Fruit fly (Drosophila melanogaster): ENCODE data around the gene Syx7.

The Syx7 gene

DNA sequence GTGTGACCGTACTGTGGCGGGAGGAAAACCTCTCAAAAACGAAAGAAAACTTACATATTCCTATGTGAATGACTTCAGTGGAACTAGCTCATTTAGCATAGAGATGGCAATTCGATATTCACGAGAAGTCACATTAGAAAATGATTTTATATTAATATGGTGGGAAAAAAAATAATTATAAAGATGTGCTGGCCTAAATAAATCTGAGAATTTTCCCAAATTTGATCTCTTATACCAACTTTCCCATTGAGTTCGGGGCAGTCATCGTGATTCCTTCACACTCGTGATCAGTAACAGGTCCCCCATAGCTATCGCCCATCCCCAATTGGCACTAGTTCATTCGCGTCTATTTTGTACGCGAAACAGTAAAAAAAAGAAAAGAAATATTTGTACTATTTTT, 12.5 kb upstream of the Syx7 start, which contains the start of the genes barc and Aef1 (continued):
- TF ChIP-seq Ravus (GFP tag; IDR thresholded peaks at IDR 0.05) (peak; percentile 54), ranshi (GFP tag; IDR thresholded peaks at IDR 0.05) (peak; percentile 90; the same call in 1 of the 2 replicates), CG34376 (GFP tag; optimal IDR thresholded peaks at IDR 0.05) (peak; percentile 64), slp2 (GFP tag; optimal IDR thresholded peaks at IDR 0.05) (peak; percentile 84), grau (tag; optimal IDR thresholded peaks at IDR 0.05) (peak; percentile 84), CG4707 (GFP tag; optimal IDR thresholded peaks at IDR 0.05) (no peak), br (optimal IDR thresholded peaks at IDR 0.05) (no peak), tgo (GFP tag; IDR thresholded peaks at IDR 0.05) (peak; percentile 84), NK7.1 (GFP tag; optimal IDR thresholded peaks at IDR 0.05) (no peak), CG18619 (GFP tag; optimal IDR thresholded peaks at IDR 0.05) (peak; percentile 78), sob (GFP tag; IDR thresholded peaks at IDR 0.05) (peak; percentile 89), NfI (GFP tag; optimal IDR thresholded peaks at IDR 0.05) (peak; percentile 85), CG5180 (GFP tag; optimal IDR thresholded peaks at IDR 0.05) (peak; percentile 26), CG13775 (GFP tag; optimal IDR thresholded peaks at IDR 0.05) (peak; percentile 90), vfl (GFP tag; optimal IDR thresholded peaks at IDR 0.05) (peak; percentile 83), gro (GFP tag; optimal IDR thresholded peaks at IDR 0.05) (peak; percentile 59), ap (GFP tag; IDR thresholded peaks at IDR 0.05) (peak; percentile 72), Spps (tag; optimal IDR thresholded peaks at IDR 0.05) (peak; percentile 61), chn (GFP tag; optimal IDR thresholded peaks at IDR 0.05) (peak; percentile 91), CG14710 (tag; optimal IDR thresholded peaks at IDR 0.05) (peak; percentile 90), p53 (GFP tag; optimal IDR thresholded peaks at IDR 0.05) (peak; percentile 78), CHES-1-like (GFP tag; optimal IDR thresholded peaks at IDR 0.05) (peak; percentile 80), zen2 (GFP tag; IDR thresholded peaks at IDR 0.05; ENCODE audit: partially characterized antibody) (no peak; the same call in 2 of the 3 replicates), CG33213 (GFP tag; optimal IDR thresholded peaks at IDR 0.05) (peak; percentile 87), CG13296 (GFP tag; optimal IDR thresholded peaks at IDR 0.05) (peak; percentile 67), jumu (GFP tag; optimal IDR thresholded peaks at IDR 0.05) (peak; percentile 71), Ssrp (tag; optimal IDR thresholded peaks at IDR 0.05) (peak; percentile 89), CG2129 (GFP tag; IDR thresholded peaks at IDR 0.05; ENCODE audit: partially characterized antibody) (peak; percentile 82), Hr39 (optimal IDR thresholded peaks at IDR 0.05) (no peak), Hr51 (GFP tag; optimal IDR thresholded peaks at IDR 0.05) (peak; percentile 79 to 88), Hmx (GFP tag; optimal IDR thresholded peaks at IDR 0.05) (peak; percentile 72), jigr1 (GFP tag; IDR thresholded peaks at IDR 0.05) (peak; percentile 69; the same call in 2 of the 3 replicates), nerfin-2 (GFP tag; IDR thresholded peaks at IDR 0.05; ENCODE audit: partially characterized antibody) (peak; percentile 67), sc (optimal IDR thresholded peaks at IDR 0.05) (no peak), sc (GFP tag; optimal IDR thresholded peaks at IDR 0.05) (no peak), esg (GFP tag; conservative IDR thresholded peaks at IDR 0.05) (peak; percentile 88), cad (GFP tag; optimal IDR thresholded peaks at IDR 0.05) (no peak), Dll (GFP tag; IDR thresholded peaks at IDR 0.05; ENCODE audit: partially characterized antibody) (peak; percentile 92), disco-r (GFP tag; optimal IDR thresholded peaks at IDR 0.05) (peak; percentile 51), CG30431 (GFP tag; optimal IDR thresholded peaks at IDR 0.05) (peak; percentile 77), Dip2 (GFP tag; IDR thresholded peaks at IDR 0.05) (0 out of 2 replicates have a peak, but pooled peaks have one; percentile 17), CG2712 (tag; optimal IDR thresholded peaks at IDR 0.05) (peak; percentile 92), otp (GFP tag; IDR thresholded peaks at IDR 0.05) (peak; percentile 50; the same call in 1 of the 3 replicates), Dad (GFP tag; optimal IDR thresholded peaks at IDR 0.05) (peak; percentile 82), CG11504 (tag; optimal IDR thresholded peaks at IDR 0.05) (no peak), Myb (GFP tag; optimal IDR thresholded peaks at IDR 0.05) (peak; percentile 60), wor (GFP tag; IDR thresholded peaks at IDR 0.05) (peak; percentile 82), Bteb2 (GFP tag; optimal IDR thresholded peaks at IDR 0.05) (peak; percentile 74), CG17359 (tag; optimal IDR thresholded peaks at IDR 0.05) (peak; percentile 77), ato (GFP tag; IDR thresholded peaks at IDR 0.05; ENCODE audit: partially characterized antibody) (peak; percentile 38; the same call in 1 of the 2 replicates), Doc2 (GFP tag; IDR thresholded peaks at IDR 0.05) (peak; percentile 45; the same call in 1 of the 2 replicates), hth (optimal IDR thresholded peaks at IDR 0.05) (no peak)
